Worm (Caenorhabditis elegans) whole organism, dauer: ENCODE measurements around the gene srsx-32.
"Not testable (repeated sequence)": the region's sequence is repeated elsewhere in the genome, so short reads cannot be mapped to it uniquely, and the experiment has no call there.

Experiments
- unc-62 ChIP-seq: sonication (generic microtip); optimal IDR thresholded peaks from 2 replicates; lab custom pipeline; 2017; ENCODE audit warnings: missing biosample characterization, missing genetic modification reagents, missing genetic modification characterization

srsx-32 gene

DNA sequence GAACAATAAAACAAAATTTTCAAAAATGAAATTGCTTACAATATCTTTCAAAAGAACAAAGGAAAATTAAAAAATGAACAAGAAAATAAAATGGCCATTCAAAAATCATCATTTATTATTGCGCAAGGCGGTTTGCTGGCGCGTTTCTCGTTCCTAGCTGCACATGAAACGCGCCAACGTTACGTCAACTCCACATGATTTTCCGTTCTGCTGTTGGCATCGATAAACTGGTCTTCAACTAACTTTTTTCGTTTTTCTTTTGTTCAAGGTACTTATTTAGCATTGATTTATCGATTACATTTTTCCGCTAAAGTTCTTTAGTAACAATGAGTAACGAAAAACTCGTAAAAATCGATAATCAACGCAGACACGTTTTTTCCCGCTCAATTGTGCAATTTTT lies 43.2 kb downstream of the srsx-32 start, which contains the start of the genes Y57E12AL.6 and Y57E12AL.1:
Y57E12AL.6 (minus strand) TSS at position 75 of the 400 bp plus-strand sequence.
Y57E12AL.1 (plus strand) TSS at position 135 of the 400 bp plus-strand sequence.
- TF ChIP-seq unc-62 (GFP tag; lab: Kevin White, UChicago): no peak

DNA sequence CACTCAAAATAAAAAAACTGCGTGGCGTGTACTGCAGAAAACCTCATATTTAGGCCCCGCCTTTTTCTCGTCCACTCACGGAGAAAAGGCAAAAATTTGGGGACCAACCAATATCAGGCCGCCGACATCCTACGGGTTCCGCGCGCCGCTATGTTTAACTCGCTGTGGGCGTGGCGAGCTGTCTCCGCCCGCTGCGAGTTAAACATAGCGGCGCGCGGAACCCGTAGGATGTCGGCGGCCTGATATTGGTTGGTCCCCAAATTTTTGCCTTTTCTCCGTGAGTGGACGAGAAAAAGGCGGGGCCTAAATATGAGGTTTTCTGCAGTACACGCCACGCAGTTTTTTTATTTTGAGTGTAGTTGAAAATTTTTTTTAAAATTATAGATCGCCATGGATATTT lies 45.6 kb downstream of the srsx-32 start, which contains the start of gene tmem-258:
tmem-258 (plus strand) TSS at position 385 of the 400 bp plus-strand sequence.
- TF ChIP-seq unc-62 (GFP tag; lab: Kevin White, UChicago): not testable (repeated sequence)

DNA sequence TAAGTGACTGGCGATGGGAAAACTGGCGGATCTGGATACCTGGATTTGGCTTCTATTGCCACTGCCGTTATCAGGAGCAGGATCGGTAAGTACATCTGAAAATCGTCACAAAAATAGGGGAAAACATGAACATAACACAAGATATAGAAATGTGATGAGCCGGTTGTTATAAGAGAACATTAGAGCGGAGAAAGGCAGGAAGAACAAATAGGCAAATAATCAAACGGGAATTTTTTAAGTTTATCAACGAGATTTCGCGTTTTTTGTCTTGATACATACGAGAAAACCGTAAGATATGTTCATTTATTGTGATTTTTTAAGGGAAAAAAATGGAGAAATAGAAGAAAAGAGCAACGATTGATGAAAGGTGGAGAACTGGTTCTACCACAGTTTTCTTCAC lies 48.1 kb downstream of the srsx-32 start, which contains the start of gene Y57E12AR.1:
Y57E12AR.1 (minus strand) TSS at position 101 of the 400 bp plus-strand sequence.
- TF ChIP-seq unc-62 (GFP tag; lab: Kevin White, UChicago): no peak
